Worm (Caenorhabditis elegans) whole organism, L3 larva: Measurements from ENCODE around the gene fbxa-56.

Source experiments
- ama-1 ChIP-seq: fragments of 150-350 bp; optimal IDR thresholded peaks from 2 replicates; lab custom pipeline; 2018
- ceh-9 ChIP-seq: sonication (generic microtip); optimal IDR thresholded peaks from 2 replicates; lab custom pipeline; 2018; ENCODE audit warnings: missing biosample characterization, missing genetic modification characterization
- daf-12 ChIP-seq: fragments of 150-350 bp; optimal IDR thresholded peaks from 2 replicates; lab custom pipeline; 2014; ENCODE audit warnings: missing biosample characterization, missing genetic modification reagents, missing genetic modification characterization
- egl-27 ChIP-seq: sonication (generic microtip); optimal IDR thresholded peaks from 4 replicates; lab custom pipeline; 2017; ENCODE audit warnings: missing biosample characterization, missing genetic modification reagents, missing genetic modification characterization
- jun-1 ChIP-seq: fragments of 150-350 bp; optimal IDR thresholded peaks from 2 replicates; lab custom pipeline; 2014; ENCODE audit warnings: missing biosample characterization, missing genetic modification reagents, missing genetic modification characterization
- nhr-11 ChIP-seq: fragments of 150-350 bp; optimal IDR thresholded peaks from 2 replicates; lab custom pipeline; 2014; ENCODE audit warnings: missing biosample characterization, missing genetic modification characterization
- nhr-23 ChIP-seq: fragments of 150-350 bp; optimal IDR thresholded peaks from 2 replicates; lab custom pipeline; 2014; ENCODE audit warnings: missing biosample characterization, missing genetic modification reagents, missing genetic modification characterization
- nhr-28 ChIP-seq: fragments of 150-350 bp; optimal IDR thresholded peaks from 2 replicates; lab custom pipeline; 2014; ENCODE audit warnings: missing biosample characterization, missing genetic modification characterization
- nhr-67 ChIP-seq: fragments of 150-350 bp; optimal IDR thresholded peaks from 2 replicates; lab custom pipeline; 2014; ENCODE audit warnings: missing biosample characterization, missing genetic modification characterization
- pha-4 ChIP-seq: fragments of 150-350 bp; optimal IDR thresholded peaks from 2 replicates; lab custom pipeline; 2014; ENCODE audit warnings: missing biosample characterization, missing genetic modification reagents, missing genetic modification characterization
- unc-62 ChIP-seq: fragments of 150-350 bp; sonication (generic microtip); optimal IDR thresholded peaks from 4 replicates; lab custom pipeline; 2014; ENCODE audit warnings: missing biosample characterization, missing genetic modification reagents, missing genetic modification characterization

DNA sequence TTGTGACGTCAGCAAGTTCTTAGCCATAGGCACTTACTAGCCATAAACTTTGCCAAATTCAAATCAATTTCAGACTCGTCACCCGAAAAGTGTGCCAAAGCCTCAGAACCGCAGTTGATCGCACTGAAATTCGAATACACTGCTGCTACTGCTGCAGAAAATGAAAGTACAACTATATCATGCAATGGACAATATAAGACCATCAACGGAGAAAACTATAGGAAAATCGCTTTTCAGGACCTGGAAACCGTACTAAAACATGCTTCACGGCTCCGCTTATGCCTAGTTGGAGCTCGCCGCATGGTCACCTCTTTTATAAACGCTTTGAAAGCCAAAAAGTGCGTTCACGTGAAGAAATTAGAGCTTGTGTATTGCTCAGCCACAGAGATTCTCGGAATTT is 708 bp upstream of the fbxa-56 start, which contains the start of gene fbxa-22:
- TF ChIP-seq nhr-67 (tag; lab: Kevin White, UChicago): no peak
- no peak for TF ChIP-seq unc-62 (GFP tag; lab: Kevin White, UChicago)
- no peak for TF ChIP-seq nhr-28 (tag; lab: Kevin White, UChicago)
- no peak for TF ChIP-seq pha-4 (tag; lab: Kevin White, UChicago)
- no peak for TF ChIP-seq ceh-9 (tag; lab: Kevin White, UChicago)
- no peak for TF ChIP-seq jun-1 (tag; lab: Kevin White, UChicago)
- no peak for TF ChIP-seq nhr-23
- no peak for TF ChIP-seq nhr-11 (tag; lab: Kevin White, UChicago)
- TF ChIP-seq egl-27: no peak
- TF ChIP-seq ama-1 (lab: Kevin White, UChicago): no peak
- TF ChIP-seq daf-12 (tag; lab: Kevin White, UChicago): no peak
